Worm (Caenorhabditis elegans): ENCODE data around the gene F46C5.9.

Gene F46C5.9

ce11 chrII:8761739-8762138 is 48.8 kb downstream of the F46C5.9 start:
- TF ChIP-seq Y75B8A.6 (GFP tag; IDR thresholded peaks at IDR 0.05) (no peak), nhr-48 (tag; optimal IDR thresholded peaks at IDR 0.05) (no peak), pqm-1 (tag; optimal IDR thresholded peaks at IDR 0.05) (peak; percentile 44), unc-62 (GFP tag; optimal IDR thresholded peaks at IDR 0.05 in 1 of 2) (no peak), unc-62 (tag; optimal IDR thresholded peaks at IDR 0.05) (no peak), dmd-6 (GFP tag; IDR thresholded peaks at IDR 0.05) (0 out of 2 replicates have a peak, but pooled peaks have one; percentile 15), F26F4.8 (GFP tag; conservative IDR thresholded peaks at IDR 0.05) (no peak), ama-1 (optimal IDR thresholded peaks at IDR 0.05) (no peak), aha-1 (tag) (no peak), attf-4 (tag; optimal IDR thresholded peaks at IDR 0.05) (no peak), rbr-2 (tag; optimal IDR thresholded peaks at IDR 0.05) (no peak), nhr-42 (GFP tag; IDR thresholded peaks at IDR 0.05) (no peak), nhr-111 (GFP tag; optimal IDR thresholded peaks at IDR 0.05) (no peak), lim-7 (GFP tag; IDR thresholded peaks at IDR 0.05) (no peak), unc-130 (GFP tag; optimal IDR thresholded peaks at IDR 0.05) (no peak), F44E2.7 (GFP tag; IDR thresholded peaks at IDR 0.05) (no peak), ctbp-1 (GFP tag; IDR thresholded peaks at IDR 0.05) (no peak), nhr-28 (tag; optimal IDR thresholded peaks at IDR 0.05) (peak; percentile 19)

ce11 chrII:8759493-8759892 is 51.0 kb downstream of the F46C5.9 start, which contains the start of gene fut-1:
Gene fut-1 (minus strand): TSS chrII:8759593.
- no peak for TF ChIP-seq aha-1 (tag)
- TF ChIP-seq mes-2 (tag; optimal IDR thresholded peaks at IDR 0.05; ENCODE audit: poor library complexity, severe bottlenecking), result no peak
- TF ChIP-seq gei-8 (GFP tag; optimal IDR thresholded peaks at IDR 0.05), result no peak
- TF ChIP-seq R02D3.7 (tag; optimal IDR thresholded peaks at IDR 0.05), result no peak
- no peak for TF ChIP-seq php-3 (GFP tag; IDR thresholded peaks at IDR 0.05)
- TF ChIP-seq vab-7 (GFP tag; IDR thresholded peaks at IDR 0.05), result no peak
- no peak for TF ChIP-seq ceh-28 (tag; optimal IDR thresholded peaks at IDR 0.05)
- no peak for TF ChIP-seq nhr-237 (tag; optimal IDR thresholded peaks at IDR 0.05)
- TF ChIP-seq sdz-12 (GFP tag; optimal IDR thresholded peaks at IDR 0.05), result no peak
- TF ChIP-seq D1046.2 (GFP tag; IDR thresholded peaks at IDR 0.05), result no peak
- no peak for TF ChIP-seq ama-1 (optimal IDR thresholded peaks at IDR 0.05)
- no peak for TF ChIP-seq nhr-76 (tag; optimal IDR thresholded peaks at IDR 0.05)
- TF ChIP-seq nhr-48 (tag; optimal IDR thresholded peaks at IDR 0.05), result no peak
- TF ChIP-seq mdt-29 (GFP tag; IDR thresholded peaks at IDR 0.05), result no peak
- TF ChIP-seq lim-7 (GFP tag; IDR thresholded peaks at IDR 0.05), result no peak
- no peak for TF ChIP-seq tra-1 (GFP tag; IDR thresholded peaks at IDR 0.05)
- TF ChIP-seq fkh-10 (GFP tag; optimal IDR thresholded peaks at IDR 0.05), result no peak
- TF ChIP-seq lin-29 (GFP tag; IDR thresholded peaks at IDR 0.05), result no peak
- no peak for TF ChIP-seq ceh-44 (GFP tag; IDR thresholded peaks at IDR 0.05)
- TF ChIP-seq lir-3 (tag; optimal IDR thresholded peaks at IDR 0.05), result no peak
